Fruit fly (Drosophila melanogaster): ENCODE data around the gene CG2201.
A peak's percentile ranks its signal among the peaks of the same experiment; 100 is the strongest.

The CG2201 gene

DNA sequence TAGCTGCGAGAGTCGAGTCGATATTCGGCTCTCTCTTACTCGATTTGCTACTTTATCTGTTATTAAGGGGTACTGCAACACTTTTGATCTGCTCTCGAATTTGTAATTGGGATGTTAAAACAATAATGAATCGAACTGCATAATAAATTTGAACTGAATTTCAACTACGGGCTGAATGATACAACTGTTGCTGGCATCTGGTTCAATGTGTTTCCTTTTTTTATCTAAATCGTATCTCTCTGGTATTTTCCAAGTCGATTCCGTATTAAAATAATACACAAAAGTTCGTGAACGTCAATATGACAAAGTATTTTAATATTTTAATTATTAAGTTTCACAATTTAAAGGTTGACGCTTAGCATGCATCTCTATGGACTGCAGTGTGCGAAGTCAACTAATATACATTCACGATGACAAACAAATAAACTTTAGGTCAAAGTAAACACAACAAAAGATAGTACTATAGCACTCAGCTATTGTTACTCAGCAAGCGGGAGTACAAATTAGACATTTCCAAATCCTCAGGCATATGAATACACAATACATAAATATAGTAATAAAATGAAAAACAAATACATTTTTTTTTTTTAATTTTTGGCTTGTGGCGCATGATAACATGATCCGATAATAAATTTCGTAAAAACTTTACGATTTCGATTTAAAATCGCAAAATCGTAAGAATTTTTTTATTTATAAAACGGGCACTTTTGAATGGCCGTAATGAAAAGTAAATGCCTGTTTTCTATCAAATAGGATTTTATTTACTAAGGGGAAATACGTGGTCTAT lies at the start of gene CG2201 (continued):
- TF ChIP-seq CG11723 (GFP tag; optimal IDR thresholded peaks at IDR 0.05) (peak; percentile 8), Deaf1 (tag; optimal IDR thresholded peaks at IDR 0.05) (no peak), Stat92E (GFP tag; optimal IDR thresholded peaks at IDR 0.05) (peak in 1 of 3 experiments; percentile 12), CG30020 (tag; optimal IDR thresholded peaks at IDR 0.05) (no peak), abd-A (tag; optimal IDR thresholded peaks at IDR 0.05) (no peak), CG32532 (GFP tag; IDR thresholded peaks at IDR 0.05) (peak; percentile 49), mirr (GFP tag; optimal IDR thresholded peaks at IDR 0.05) (no peak), CG34376 (GFP tag; optimal IDR thresholded peaks at IDR 0.05) (no peak), mam (GFP tag; optimal IDR thresholded peaks at IDR 0.05) (peak; percentile 2), HHEX (GFP tag; optimal IDR thresholded peaks at IDR 0.05) (peak; percentile 21), CG13624 (GFP tag; optimal IDR thresholded peaks at IDR 0.05) (no peak), nerfin-1 (tag; optimal IDR thresholded peaks at IDR 0.05) (peak; percentile 37), CG2120 (GFP tag; optimal IDR thresholded peaks at IDR 0.05) (peak; percentile 10), ato (GFP tag; IDR thresholded peaks at IDR 0.05; ENCODE audit: partially characterized antibody) (no peak), CG15696 (tag; optimal IDR thresholded peaks at IDR 0.05) (peak; percentile 9), HLH54F (GFP tag; optimal IDR thresholded peaks at IDR 0.05) (no peak), wor (GFP tag; IDR thresholded peaks at IDR 0.05) (no peak), Bgb (GFP tag; IDR thresholded peaks at IDR 0.05; ENCODE audit: partially characterized antibody) (no peak), CG11085 (GFP tag; IDR thresholded peaks at IDR 0.05) (no peak), crp (GFP tag; optimal IDR thresholded peaks at IDR 0.05) (peak in 1 of 2 experiments; percentile 5), CG9876 (GFP tag; optimal IDR thresholded peaks at IDR 0.05) (peak; percentile 16), HmgD (GFP tag; optimal IDR thresholded peaks at IDR 0.05) (no peak), CG2116 (GFP tag; optimal IDR thresholded peaks at IDR 0.05) (peak; percentile 42), yki (optimal IDR thresholded peaks at IDR 0.05) (no peak), gsb (GFP tag; IDR thresholded peaks at IDR 0.05) (no peak), dmrt11E (tag; optimal IDR thresholded peaks at IDR 0.05) (peak; percentile 20), CG31441 (GFP tag; IDR thresholded peaks at IDR 0.05) (peak; percentile 30), Ets65A (GFP tag) (no peak), fu2 (GFP tag; optimal IDR thresholded peaks at IDR 0.05) (no peak), PHDP (tag; optimal IDR thresholded peaks at IDR 0.05) (peak; percentile 62), jigr1 (GFP tag; IDR thresholded peaks at IDR 0.05) (no peak), toy (GFP tag; IDR thresholded peaks at IDR 0.05) (no peak), Abd-B (GFP tag; optimal IDR thresholded peaks at IDR 0.05) (peak; percentile 70), B-H2 (GFP tag; optimal IDR thresholded peaks at IDR 0.05) (peak; percentile 10), CG14667 (GFP tag; IDR thresholded peaks at IDR 0.05) (no peak), CG3838 (GFP tag; optimal IDR thresholded peaks at IDR 0.05) (peak; percentile 30), nom (GFP tag; optimal IDR thresholded peaks at IDR 0.05) (no peak), CG2202 (tag; optimal IDR thresholded peaks at IDR 0.05) (peak; percentile 32)

DNA sequence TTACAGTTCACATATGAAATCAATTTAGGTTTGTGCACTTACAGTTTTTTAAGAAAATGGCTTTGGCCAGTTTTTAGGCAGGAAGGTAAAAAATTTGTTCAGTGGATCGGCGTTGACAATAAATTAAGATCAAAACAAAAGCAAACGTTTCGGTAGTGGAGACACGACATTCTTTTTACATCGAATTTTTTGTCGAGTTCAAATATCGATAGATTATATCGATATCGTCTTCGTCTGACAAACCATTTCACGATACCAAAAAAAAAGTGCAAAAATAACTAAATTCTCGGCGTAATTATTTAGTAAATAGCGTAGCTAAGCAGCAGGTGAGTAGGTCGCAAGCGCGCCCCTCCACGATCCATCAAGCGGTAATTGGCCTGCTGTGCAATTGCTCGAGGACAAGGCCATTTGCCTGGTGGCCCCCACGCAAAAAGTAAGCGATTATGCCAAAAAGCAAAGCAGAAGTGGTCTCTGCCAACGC lies 34.7 kb upstream of the CG2201 start, which contains the start of gene Cul2:
Gene Cul2, plus strand, starts transcription at position 207 of the 481 bp plus-strand sequence.
- TF ChIP-seq CHES-1-like (GFP tag; optimal IDR thresholded peaks at IDR 0.05), result peak; percentile 63
- peak; percentile 44 for TF ChIP-seq tio (GFP tag; optimal IDR thresholded peaks at IDR 0.05)
- TF ChIP-seq mam (GFP tag; optimal IDR thresholded peaks at IDR 0.05), result peak; percentile 45
- TF ChIP-seq CG3281 (GFP tag; optimal IDR thresholded peaks at IDR 0.05), result peak; percentile 2
- peak; percentile 69; the same call in 1 of the 2 replicates for TF ChIP-seq hbn (GFP tag; IDR thresholded peaks at IDR 0.05; ENCODE audit: partially characterized antibody)
- peak; percentile 71 for TF ChIP-seq CG1603 (tag; optimal IDR thresholded peaks at IDR 0.05)
- peak; percentile 24 for TF ChIP-seq Sin3A (optimal IDR thresholded peaks at IDR 0.05)
- peak; percentile 86 for TF ChIP-seq row (GFP tag; IDR thresholded peaks at IDR 0.05)
- no peak for TF ChIP-seq pan (optimal IDR thresholded peaks at IDR 0.05)
- TF ChIP-seq pan (GFP tag; optimal IDR thresholded peaks at IDR 0.05 in 1 of 2, IDR thresholded peaks at IDR 0.05 in 1 of 2), result peak in 1 of 2 experiments; percentile 21
- TF ChIP-seq D19A (tag; optimal IDR thresholded peaks at IDR 0.05), result peak; percentile 28
- peak; percentile 86 for TF ChIP-seq Dll (GFP tag; IDR thresholded peaks at IDR 0.05; ENCODE audit: partially characterized antibody)
- peak; percentile 89 for TF ChIP-seq Med (GFP tag)
- TF ChIP-seq Dref (GFP tag; IDR thresholded peaks at IDR 0.05), result peak; percentile 79
- no peak for TF ChIP-seq CG17612 (GFP tag; IDR thresholded peaks at IDR 0.05)

All from whole organism, embryonic.